Worm (Caenorhabditis elegans) whole organism, early embryonic: ENCODE data around the gene eri-1.

Source experiments
- F13C5.2 ChIP-seq: sonication (generic microtip); optimal IDR thresholded peaks from 2 replicates; lab custom pipeline; 2017; ENCODE audit warnings: mild to moderate bottlenecking, missing genetic modification characterization, inconsistent platforms, missing compliant biosample characterization
- aly-1 ChIP-seq: sonication (generic microtip); optimal IDR thresholded peaks from 2 replicates; lab custom pipeline; 2016; ENCODE audit warnings: missing genetic modification characterization, missing compliant biosample characterization
- ama-1 ChIP-seq: fragments of 150-350 bp; optimal IDR thresholded peaks from 2 replicates; lab custom pipeline; 2014
- ceh-13 ChIP-seq: fragments of 200-800 bp; sonication (Bioruptor generic); optimal IDR thresholded peaks from 2 replicates; lab custom pipeline; 2018; ENCODE audit warnings: mild to moderate bottlenecking, missing genetic modification characterization, missing compliant biosample characterization
- ceh-36 ChIP-seq: sonication (generic microtip); optimal IDR thresholded peaks from 2 replicates; lab custom pipeline; 2016; ENCODE audit warnings: missing genetic modification characterization, inconsistent platforms, missing compliant biosample characterization
- ets-7 ChIP-seq: sonication (generic microtip); optimal IDR thresholded peaks from 2 replicates; lab custom pipeline; 2016; ENCODE audit warnings: missing genotype, missing genetic modification characterization, missing compliant biosample characterization
- flt-1 ChIP-seq: fragments of 200-800 bp; sonication (Bioruptor generic); IDR thresholded peaks from 2 replicates; pipeline ENCODE4 v1.3.6; 2022; ENCODE audit warnings: missing genetic modification characterization, missing compliant biosample characterization
- tbx-37 ChIP-seq: fragments of 200-800 bp; sonication (Bioruptor generic); conservative IDR thresholded peaks from 2 replicates; pipeline ENCODE4 v1.3.6; 2022; ENCODE audit warnings: missing genetic modification reagents, missing genetic modification characterization, missing compliant biosample characterization

DNA sequence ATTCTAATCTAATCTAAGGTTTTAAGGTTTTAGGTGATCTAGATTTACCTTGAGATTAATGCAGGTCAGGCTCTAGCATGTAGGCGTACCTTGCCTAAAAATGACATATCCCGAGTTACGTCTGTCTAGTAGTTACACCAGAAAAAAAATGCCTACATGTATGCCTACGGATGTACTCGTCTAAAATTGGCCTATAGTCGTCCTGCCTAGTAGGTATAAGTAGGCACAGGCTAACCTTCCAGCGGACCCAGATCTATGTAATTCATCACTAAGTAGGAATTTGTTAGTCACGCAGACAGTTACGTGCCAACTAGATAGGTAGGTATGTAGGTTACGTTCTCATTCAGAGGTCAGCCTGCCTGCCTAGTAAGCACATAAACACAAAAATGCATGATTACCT is 47.5 kb upstream of the eri-1 start:
- TF ChIP-seq flt-1 (GFP tag; lab: Robert Waterston, UW) (no peak), ceh-36 (tag; lab: Kevin White, UChicago) (no peak), aly-1 (tag; lab: Kevin White, UChicago) (no peak), ama-1 (no peak), ceh-13 (no peak), F13C5.2 (tag; lab: Kevin White, UChicago) (no peak), tbx-37 (no peak), ets-7 (tag; lab: Kevin White, UChicago) (no peak)
